Worm (Caenorhabditis elegans) whole organism, L2 larva: Measurements from ENCODE around the gene sel-1.

Experiments
- F13H6.1 ChIP-seq: sonication (generic microtip); optimal IDR thresholded peaks from 2 replicates; lab custom pipeline; 2016; ENCODE audit warnings: missing genetic modification characterization, missing compliant biosample characterization
- ama-1 ChIP-seq: fragments of 150-350 bp; optimal IDR thresholded peaks from 2 replicates; lab custom pipeline; 2018; ENCODE audit warnings: inconsistent platforms
- ceh-16 ChIP-seq: fragments of 150-350 bp; optimal IDR thresholded peaks from 2 replicates; lab custom pipeline; 2014; ENCODE audit warnings: missing biosample characterization, missing genetic modification characterization
- ceh-82 ChIP-seq: fragments of 150-350 bp; optimal IDR thresholded peaks from 2 replicates; lab custom pipeline; 2014; ENCODE audit warnings: missing biosample characterization, missing genetic modification characterization
- crh-2 ChIP-seq: sonication (generic microtip); optimal IDR thresholded peaks from 2 replicates; lab custom pipeline; 2017; ENCODE audit warnings: missing biosample characterization, missing genetic modification characterization
- lin-11 ChIP-seq: fragments of 150-350 bp; sonication (generic microtip); optimal IDR thresholded peaks from 2 replicates; lab custom pipeline; 2014; ENCODE audit warnings: missing biosample characterization, missing genetic modification characterization, inconsistent platforms, mixed read lengths
- mdl-1 ChIP-seq, 2 experiments: fragments of 150-350 bp in 1 of 2; sonication (generic microtip) in 1 of 2; optimal IDR thresholded peaks; 2 replicates each; lab custom pipeline; 2017; ENCODE audit warnings: missing biosample characterization in 2 of 2, missing genetic modification characterization in 2 of 2
- nhr-12 ChIP-seq: fragments of 150-350 bp; optimal IDR thresholded peaks from 2 replicates; lab custom pipeline; 2014; ENCODE audit warnings: missing biosample characterization, missing genetic modification characterization
- nhr-129 ChIP-seq: fragments of 150-350 bp; optimal IDR thresholded peaks from 2 replicates; lab custom pipeline; 2014; ENCODE audit warnings: missing biosample characterization, missing genetic modification characterization
- unc-39 ChIP-seq: fragments of 150-350 bp; optimal IDR thresholded peaks from 2 replicates; lab custom pipeline; 2014; ENCODE audit warnings: missing biosample characterization, missing genetic modification characterization
- unc-55 ChIP-seq: fragments of 150-350 bp; sonication (generic microtip); optimal IDR thresholded peaks from 3 replicates; lab custom pipeline; 2014; ENCODE audit warnings: missing biosample characterization, missing genetic modification reagents, missing genetic modification characterization
- zag-1 ChIP-seq: fragments of 150-350 bp; optimal IDR thresholded peaks from 2 replicates; lab custom pipeline; 2014; ENCODE audit warnings: missing biosample characterization, missing genetic modification characterization

- TF ChIP-seq nhr-12 (tag; lab: Kevin White, UChicago): no peak
- no peak for TF ChIP-seq unc-55 (GFP tag; lab: Kevin White, UChicago)
- TF ChIP-seq nhr-129 (tag; lab: Kevin White, UChicago): no peak
- no peak for TF ChIP-seq zag-1
- no peak for TF ChIP-seq ceh-82 (tag; lab: Kevin White, UChicago)
- TF ChIP-seq ama-1 (lab: Kevin White, UChicago): no peak
- no peak for TF ChIP-seq mdl-1 (tag; optimal IDR thresholded peaks at IDR 0.05; lab: Kevin White, UChicago)
- no peak for TF ChIP-seq unc-39
- TF ChIP-seq F13H6.1 (tag; lab: Kevin White, UChicago): no peak
- no peak for TF ChIP-seq ceh-16 (tag; lab: Kevin White, UChicago)
- TF ChIP-seq lin-11: no peak
- no peak for TF ChIP-seq crh-2 (tag; lab: Kevin White, UChicago)
These were observed 19.8 kb upstream of the sel-1 start, which contains the start of gene F45D3.2 for ce11 chrV:12540739-12541138.
